Fruit fly (Drosophila melanogaster) whole organism, adult: Measurements from ENCODE around the gene nxf2.

ENCODE experiments used
- CG11617 ChIP-seq: fragments of 200-800 bp; sonication (Bioruptor generic); optimal IDR thresholded peaks from 2 replicates; lab custom pipeline; 2017; ENCODE audit warnings: mild to moderate bottlenecking, missing biosample characterization, missing genetic modification reagents, missing genetic modification characterization
- CG12768 ChIP-seq: fragments of 200-800 bp; sonication (Bioruptor generic); optimal IDR thresholded peaks from 2 replicates; lab custom pipeline; 2017; ENCODE audit warnings: missing biosample characterization, missing genetic modification characterization, mild to moderate bottlenecking, moderate library complexity, missing genetic modification reagents
- CG14711 ChIP-seq: fragments of 200-800 bp; sonication (Bioruptor generic); optimal IDR thresholded peaks from 2 replicates; lab custom pipeline; 2018; ENCODE audit warnings: missing biosample characterization, mild to moderate bottlenecking, missing genetic modification characterization, moderate library complexity
- CG1620 ChIP-seq: fragments of 200-800 bp; sonication (Bioruptor generic); optimal IDR thresholded peaks from 2 replicates; lab custom pipeline; 2016; ENCODE audit warnings: missing biosample characterization, missing genetic modification characterization
- CG33017 ChIP-seq: fragments of 200-800 bp; sonication (Bioruptor generic); optimal IDR thresholded peaks from 2 replicates; lab custom pipeline; 2018; ENCODE audit warnings: missing biosample characterization, mild to moderate bottlenecking, missing genetic modification characterization, moderate library complexity
- CG5204 ChIP-seq: fragments of 200-800 bp; sonication (Bioruptor generic); optimal IDR thresholded peaks from 2 replicates; lab custom pipeline; 2016; ENCODE audit warnings: missing biosample characterization, missing genetic modification characterization
- CG7045 ChIP-seq: fragments of 200-800 bp; sonication (Bioruptor generic); optimal IDR thresholded peaks from 2 replicates; lab custom pipeline; 2017; ENCODE audit warnings: missing biosample characterization, mild to moderate bottlenecking, missing genetic modification characterization
- CG7101 ChIP-seq: fragments of 200-800 bp; sonication (Bioruptor generic); optimal IDR thresholded peaks from 2 replicates; lab custom pipeline; 2018; ENCODE audit warnings: missing biosample characterization, mild to moderate bottlenecking, missing genetic modification characterization, moderate library complexity
- Clk ChIP-seq: fragments of 200-800 bp; sonication (Bioruptor generic); optimal IDR thresholded peaks from 2 replicates; lab custom pipeline; 2017; ENCODE audit warnings: missing biosample characterization, missing genetic modification characterization
- Crg-1 ChIP-seq: fragments of 200-800 bp; sonication (Bioruptor generic); optimal IDR thresholded peaks from 2 replicates; lab custom pipeline; 2016; ENCODE audit warnings: missing biosample characterization, missing genetic modification characterization
- Hr96 ChIP-seq: fragments of 200-800 bp; sonication (Bioruptor generic); optimal IDR thresholded peaks from 2 replicates; lab custom pipeline; 2016; ENCODE audit warnings: missing biosample characterization, missing genetic modification characterization
- Mnt ChIP-seq: fragments of 200-800 bp; sonication (Bioruptor generic); optimal IDR thresholded peaks from 2 replicates; lab custom pipeline; 2016; ENCODE audit warnings: missing biosample characterization, mild to moderate bottlenecking, missing genetic modification characterization
- bab1 ChIP-seq: fragments of 200-800 bp; sonication (Bioruptor generic); optimal IDR thresholded peaks from 3 replicates; lab custom pipeline; 2019; ENCODE audit warnings: missing biosample characterization, mild to moderate bottlenecking, missing genetic modification characterization, moderate library complexity
- cic ChIP-seq: fragments of 200-800 bp; sonication (Bioruptor generic); optimal IDR thresholded peaks from 2 replicates; lab custom pipeline; 2017; ENCODE audit warnings: missing biosample characterization, mild to moderate bottlenecking, missing genetic modification characterization, moderate library complexity
- cnc ChIP-seq, 2 experiments: fragments of >200 bp; optimal IDR thresholded peaks; 2 replicates each; lab custom pipeline; 2017
- kay ChIP-seq: fragments of 200-800 bp; sonication (Bioruptor generic); peaks from one replicate; lab custom pipeline; 2016; ENCODE audit warnings: missing biosample characterization, missing genetic modification characterization, borderline replicate concordance
- ovo ChIP-seq: fragments of 200-800 bp; sonication (Bioruptor generic); optimal IDR thresholded peaks from 2 replicates; lab custom pipeline; 2016; ENCODE audit warnings: missing biosample characterization, missing genetic modification characterization
- pad ChIP-seq: fragments of 200-800 bp; sonication (Bioruptor generic); optimal IDR thresholded peaks from 3 replicates; lab custom pipeline; 2017; ENCODE audit warnings: missing biosample characterization, missing genetic modification characterization, mild to moderate bottlenecking, moderate library complexity, missing genetic modification reagents
- tj ChIP-seq: fragments of 200-800 bp; sonication (Bioruptor generic); optimal IDR thresholded peaks from 3 replicates; lab custom pipeline; 2017; ENCODE audit warnings: missing biosample characterization, mild to moderate bottlenecking, missing genetic modification characterization, moderate library complexity
- toe ChIP-seq: fragments of 200-800 bp; sonication (Bioruptor generic); optimal IDR thresholded peaks from 2 replicates; lab custom pipeline; 2016; ENCODE audit warnings: missing biosample characterization, missing genetic modification characterization

Gene nxf2

dm6 chr3L:16612152-16612551 lies 32.0 kb upstream of the nxf2 start, which contains the start of gene CG4101:
Gene CG4101 (plus strand): TSS chr3L:16612486.
- TF ChIP-seq Mnt (peak; percentile 81), CG5204 (GFP tag; lab: Kevin White, UChicago) (peak; percentile 93), toe (peak; percentile 95), CG1620 (GFP tag; lab: Kevin White, UChicago) (peak; percentile 93), ovo (peak; percentile 81), Clk (peak; percentile 80), CG7045 (GFP tag; lab: Kevin White, UChicago) (peak; percentile 74), bab1 (peak; percentile 89), pad (GFP tag; lab: Kevin White, UChicago) (peak; percentile 66), cic (GFP tag; lab: Kevin White, UChicago) (peak; percentile 11), CG7101 (tag; lab: Kevin White, UChicago) (peak; percentile 90), CG14711 (peak; percentile 96), tj (peak; percentile 60), Crg-1 (GFP tag; lab: Kevin White, UChicago) (peak; percentile 84), Hr96 (GFP tag; lab: Kevin White, UChicago) (peak; percentile 85), kay (GFP tag; lab: Kevin White, UChicago) (peak; percentile 96), CG12768 (GFP tag; lab: Kevin White, UChicago) (peak; percentile 82), CG33017 (peak; percentile 84), cnc (optimal IDR thresholded peaks at IDR 0.05; lab: Kevin White, UChicago) (no peak), CG11617 (GFP tag; lab: Kevin White, UChicago) (peak; percentile 79)

- TF ChIP-seq bab1 (peak; percentile 42), pad (GFP tag; lab: Kevin White, UChicago) (no peak), cnc (optimal IDR thresholded peaks at IDR 0.05; lab: Kevin White, UChicago) (peak; percentile 71 to 76), CG14711 (peak; percentile 38), CG7101 (tag; lab: Kevin White, UChicago) (no peak)
Observed at dm6 chr3L:16610201-16610600, 30.1 kb upstream of the nxf2 start, which contains the start of gene Prosbeta6. Gene Prosbeta6 (minus strand): TSS chr3L:16610418.

- TF ChIP-seq pad (GFP tag; lab: Kevin White, UChicago), result peak; percentile 32
- peak; percentile 47 for TF ChIP-seq toe
- TF ChIP-seq CG7101 (tag; lab: Kevin White, UChicago), result peak; percentile 69
- TF ChIP-seq CG14711, result peak; percentile 49
- TF ChIP-seq CG7045 (GFP tag; lab: Kevin White, UChicago), result peak; percentile 64
- no peak for TF ChIP-seq kay (GFP tag; lab: Kevin White, UChicago)
- TF ChIP-seq CG1620 (GFP tag; lab: Kevin White, UChicago), result peak; percentile 61
- no peak for TF ChIP-seq tj
- no peak for TF ChIP-seq Clk
- peak; percentile 50 for TF ChIP-seq Crg-1 (GFP tag; lab: Kevin White, UChicago)
- TF ChIP-seq ovo, result no peak
- TF ChIP-seq Hr96 (GFP tag; lab: Kevin White, UChicago), result peak; percentile 65
- TF ChIP-seq Mnt, result peak; percentile 61
- no peak for TF ChIP-seq cnc (optimal IDR thresholded peaks at IDR 0.05; lab: Kevin White, UChicago)
- peak; percentile 69 for TF ChIP-seq bab1
- TF ChIP-seq CG12768 (GFP tag; lab: Kevin White, UChicago), result peak; percentile 63
- peak; percentile 21 for TF ChIP-seq cic (GFP tag; lab: Kevin White, UChicago)
- TF ChIP-seq CG33017, result peak; percentile 43
- TF ChIP-seq CG11617 (GFP tag; lab: Kevin White, UChicago), result peak; percentile 36
- TF ChIP-seq CG5204 (GFP tag; lab: Kevin White, UChicago), result no peak
Observed at dm6 chr3L:16609120-16609519, 29.0 kb upstream of the nxf2 start, which contains the start of gene CG4098. Gene CG4098 (minus strand): TSS chr3L:16609347.

- TF ChIP-seq Clk, result no peak
- TF ChIP-seq toe, result peak; percentile 51
- no peak for TF ChIP-seq kay (GFP tag; lab: Kevin White, UChicago)
- TF ChIP-seq CG14711, result peak; percentile 30
- TF ChIP-seq CG1620 (GFP tag; lab: Kevin White, UChicago), result peak; percentile 0
- TF ChIP-seq Mnt, result peak; percentile 77
- peak; percentile 17 for TF ChIP-seq ovo
- TF ChIP-seq pad (GFP tag; lab: Kevin White, UChicago), result peak; percentile 28
- TF ChIP-seq cnc (optimal IDR thresholded peaks at IDR 0.05; lab: Kevin White, UChicago), result no peak
- peak; percentile 48 for TF ChIP-seq CG5204 (GFP tag; lab: Kevin White, UChicago)
- TF ChIP-seq CG11617 (GFP tag; lab: Kevin White, UChicago), result peak; percentile 67
- TF ChIP-seq Hr96 (GFP tag; lab: Kevin White, UChicago), result peak; percentile 12
- peak; percentile 22 for TF ChIP-seq Crg-1 (GFP tag; lab: Kevin White, UChicago)
- TF ChIP-seq cic (GFP tag; lab: Kevin White, UChicago), result no peak
- peak; percentile 27 for TF ChIP-seq bab1
- peak; percentile 26 for TF ChIP-seq tj
- peak; percentile 38 for TF ChIP-seq CG7101 (tag; lab: Kevin White, UChicago)
- no peak for TF ChIP-seq CG33017
- peak; percentile 29 for TF ChIP-seq CG7045 (GFP tag; lab: Kevin White, UChicago)
- TF ChIP-seq CG12768 (GFP tag; lab: Kevin White, UChicago), result no peak
Observed at dm6 chr3L:16602736-16603144, 22.6 kb upstream of the nxf2 start, which contains the start of gene Arts. Gene Arts (plus strand): TSS chr3L:16602851.

- TF ChIP-seq bab1 (no peak), CG7101 (tag; lab: Kevin White, UChicago) (no peak), tj (no peak), CG14711 (no peak), CG11617 (GFP tag; lab: Kevin White, UChicago) (no peak), CG33017 (no peak), Mnt (no peak), cnc (optimal IDR thresholded peaks at IDR 0.05; lab: Kevin White, UChicago) (no peak), CG12768 (GFP tag; lab: Kevin White, UChicago) (no peak), Crg-1 (GFP tag; lab: Kevin White, UChicago) (no peak), CG7045 (GFP tag; lab: Kevin White, UChicago) (no peak)
Observed at dm6 chr3L:16594922-16595518, 14.9 kb upstream of the nxf2 start, which contains the start of the genes spd-2 and Apl. Gene spd-2 (minus strand): TSS chr3L:16595014. Gene Apl (plus strand): TSS chr3L:16595181.
